Fruit fly (Drosophila melanogaster) whole organism, prepupa: ENCODE data around the gene Hmbs.

Experiments
- Blimp-1 ChIP-seq: fragments of 200-800 bp; sonication (Bioruptor generic); optimal IDR thresholded peaks from 3 replicates; lab custom pipeline; 2017; ENCODE audit warnings: missing biosample characterization, missing genetic modification characterization, mild to moderate bottlenecking, moderate library complexity, missing genetic modification reagents
- CG10669 ChIP-seq: fragments of 200-800 bp; sonication (Bioruptor generic); optimal IDR thresholded peaks from 3 replicates; lab custom pipeline; 2018; ENCODE audit warnings: missing biosample characterization, mild to moderate bottlenecking, missing genetic modification characterization, moderate library complexity
- CG11294 ChIP-seq: fragments of 200-800 bp; sonication (Bioruptor generic); IDR thresholded peaks from 2 replicates; pipeline ENCODE4 v1.3.6; 2022; ENCODE audit warnings: missing biosample characterization, missing genetic modification characterization
- CG11902 ChIP-seq: fragments of 200-800 bp; sonication (Bioruptor generic); optimal IDR thresholded peaks from 3 replicates; lab custom pipeline; 2016; ENCODE audit warnings: missing biosample characterization, missing genetic modification characterization
- CG15336 ChIP-seq: fragments of 200-800 bp; sonication (Bioruptor generic); IDR thresholded peaks from 2 replicates; pipeline ENCODE4 v1.3.6; 2022; ENCODE audit warnings: missing biosample characterization, missing genetic modification characterization
- CG1621 ChIP-seq: fragments of 200-800 bp; sonication (Bioruptor generic); optimal IDR thresholded peaks from 3 replicates; lab custom pipeline; 2018; ENCODE audit warnings: missing biosample characterization, mild to moderate bottlenecking, missing genetic modification characterization
- CG16779 ChIP-seq: fragments of 200-800 bp; sonication (Bioruptor generic); optimal IDR thresholded peaks from 3 replicates; lab custom pipeline; 2017; ENCODE audit warnings: missing biosample characterization, mild to moderate bottlenecking, missing genetic modification characterization
- CG31627 ChIP-seq: fragments of 200-800 bp; sonication (Bioruptor generic); optimal IDR thresholded peaks from 3 replicates; lab custom pipeline; 2016; ENCODE audit warnings: missing biosample characterization, missing genetic modification characterization
- CG32006 ChIP-seq: fragments of 200-800 bp; sonication (Bioruptor generic); optimal IDR thresholded peaks from 3 replicates; lab custom pipeline; 2017; ENCODE audit warnings: missing biosample characterization, mild to moderate bottlenecking, missing genetic modification characterization
- CG34406 ChIP-seq: fragments of 200-800 bp; sonication (Bioruptor generic); optimal IDR thresholded peaks from 3 replicates; lab custom pipeline; 2016; ENCODE audit warnings: missing biosample characterization, missing genetic modification characterization
- CG3919 ChIP-seq: fragments of 200-800 bp; sonication (Bioruptor generic); optimal IDR thresholded peaks from 3 replicates; lab custom pipeline; 2016; ENCODE audit warnings: missing biosample characterization, missing genetic modification characterization
- CG6163 ChIP-seq: fragments of 200-800 bp; sonication (Bioruptor generic); IDR thresholded peaks from 3 replicates; pipeline ENCODE4 v1.3.6; 2022; ENCODE audit warnings: missing biosample characterization, missing genetic modification characterization
- CG6276 ChIP-seq: fragments of 200-800 bp; sonication (Bioruptor generic); optimal IDR thresholded peaks from 2 replicates; lab custom pipeline; 2017; ENCODE audit warnings: missing biosample characterization, mild to moderate bottlenecking, missing genetic modification characterization
- CG6792 ChIP-seq: fragments of 200-800 bp; sonication (Bioruptor generic); optimal IDR thresholded peaks from 3 replicates; lab custom pipeline; 2016; ENCODE audit warnings: missing biosample characterization, missing genetic modification characterization
- CG6808 ChIP-seq: fragments of 200-800 bp; sonication (Bioruptor generic); optimal IDR thresholded peaks from 3 replicates; lab custom pipeline; 2017; ENCODE audit warnings: missing biosample characterization, missing genetic modification characterization, mild to moderate bottlenecking, moderate library complexity, missing genetic modification reagents
- CG6854 ChIP-seq: fragments of 200-800 bp; sonication (Bioruptor generic); optimal IDR thresholded peaks from 2 replicates; lab custom pipeline; 2017; ENCODE audit warnings: missing biosample characterization, mild to moderate bottlenecking, missing genetic modification characterization
- CG8319 ChIP-seq: fragments of 200-800 bp; sonication (Bioruptor generic); optimal IDR thresholded peaks from 3 replicates; lab custom pipeline; 2016; ENCODE audit warnings: missing biosample characterization, missing genetic modification characterization
- CG8632 ChIP-seq: fragments of 200-800 bp; sonication (Bioruptor generic); optimal IDR thresholded peaks from 3 replicates; lab custom pipeline; 2016; ENCODE audit warnings: missing biosample characterization, missing genetic modification characterization
- CG9139 ChIP-seq: fragments of 200-800 bp; sonication (Bioruptor generic); optimal IDR thresholded peaks from 3 replicates; lab custom pipeline; 2017; ENCODE audit warnings: missing biosample characterization, mild to moderate bottlenecking, missing genetic modification characterization
- Eip78C ChIP-seq: fragments of 200-800 bp; sonication (Bioruptor generic); peaks from one replicate; lab custom pipeline; 2016; ENCODE audit warnings: missing biosample characterization, missing genetic modification characterization
- Eip93F ChIP-seq: fragments of 200-800 bp; sonication (Bioruptor generic); optimal IDR thresholded peaks from 2 replicates; lab custom pipeline; 2016; ENCODE audit warnings: missing biosample characterization, mild to moderate bottlenecking, missing genetic modification characterization
- Ets96B ChIP-seq: fragments of 200-800 bp; optimal IDR thresholded peaks from 2 replicates; lab custom pipeline; 2019; ENCODE audit warnings: missing biosample characterization, mild to moderate bottlenecking, missing genetic modification characterization, moderate library complexity
- Gug ChIP-seq: fragments of 200-800 bp; sonication (Bioruptor generic); IDR thresholded peaks from 2 replicates; pipeline ENCODE4 v1.3.6; 2022; ENCODE audit warnings: missing biosample characterization, missing genetic modification characterization
- Hr38 ChIP-seq: sonication (Bioruptor generic); optimal IDR thresholded peaks from 2 replicates; lab custom pipeline; 2016; ENCODE audit warnings: missing biosample characterization, missing genetic modification characterization
- Hr4 ChIP-seq: fragments of 200-800 bp; sonication (Bioruptor generic); optimal IDR thresholded peaks from 3 replicates; lab custom pipeline; 2016; ENCODE audit warnings: missing biosample characterization, missing genetic modification characterization
- Met ChIP-seq: fragments of 200-800 bp; sonication (Bioruptor generic); optimal IDR thresholded peaks from 3 replicates; lab custom pipeline; 2016; ENCODE audit warnings: missing biosample characterization, missing genetic modification characterization
- Smox ChIP-seq: fragments of 200-800 bp; sonication (Bioruptor generic); optimal IDR thresholded peaks from 3 replicates; lab custom pipeline; 2016; ENCODE audit warnings: missing biosample characterization, missing genetic modification characterization
- Sox102F ChIP-seq: fragments of 200-800 bp; sonication (Bioruptor generic); optimal IDR thresholded peaks from 2 replicates; lab custom pipeline; 2016; ENCODE audit warnings: missing biosample characterization, mild to moderate bottlenecking, missing genetic modification characterization
- Sox14 ChIP-seq: fragments of 200-800 bp; sonication (Bioruptor generic); optimal IDR thresholded peaks from 3 replicates; lab custom pipeline; 2016; ENCODE audit warnings: missing biosample characterization, missing genetic modification characterization
- achi ChIP-seq: fragments of 200-800 bp; sonication (Bioruptor generic); optimal IDR thresholded peaks from 3 replicates; lab custom pipeline; 2016; ENCODE audit warnings: missing biosample characterization, missing genetic modification characterization
- cyc ChIP-seq: fragments of 200-800 bp; sonication (Bioruptor generic); optimal IDR thresholded peaks from 3 replicates; lab custom pipeline; 2016; ENCODE audit warnings: missing biosample characterization, missing genetic modification characterization
- dac ChIP-seq: fragments of 200-800 bp; sonication (Bioruptor generic); optimal IDR thresholded peaks from 2 replicates; lab custom pipeline; 2017; ENCODE audit warnings: missing biosample characterization, mild to moderate bottlenecking, missing genetic modification characterization
- dsx ChIP-seq: fragments of 200-800 bp; optimal IDR thresholded peaks from 3 replicates; lab custom pipeline; 2019; ENCODE audit warnings: missing biosample characterization, mild to moderate bottlenecking, missing genetic modification characterization, moderate library complexity; ENCODE audit not compliant: poor library complexity, severe bottlenecking
- eg ChIP-seq: fragments of 200-800 bp; sonication (Bioruptor generic); IDR thresholded peaks from 3 replicates; pipeline ENCODE4 v1.3.6; 2022; ENCODE audit warnings: missing biosample characterization, missing genetic modification characterization
- esn ChIP-seq: fragments of 200-800 bp; sonication (Bioruptor generic); optimal IDR thresholded peaks from 2 replicates; lab custom pipeline; 2016; ENCODE audit warnings: missing biosample characterization, mild to moderate bottlenecking, missing genetic modification characterization, moderate library complexity
- fd59A ChIP-seq: fragments of 200-800 bp; sonication (Bioruptor generic); optimal IDR thresholded peaks from 2 replicates; lab custom pipeline; 2017; ENCODE audit warnings: missing biosample characterization, mild to moderate bottlenecking, missing genetic modification characterization, missing genetic modification reagents
- fd85E ChIP-seq: fragments of 200-800 bp; sonication (Bioruptor generic); optimal IDR thresholded peaks from 3 replicates; lab custom pipeline; 2016; ENCODE audit warnings: missing biosample characterization, missing genetic modification characterization
- fkh ChIP-seq: fragments of 200-800 bp; sonication (Bioruptor generic); optimal IDR thresholded peaks from 3 replicates; lab custom pipeline; 2017; ENCODE audit warnings: missing biosample characterization, mild to moderate bottlenecking, missing genetic modification characterization, moderate library complexity
- net ChIP-seq: fragments of 200-800 bp; sonication (Bioruptor generic); optimal IDR thresholded peaks from 3 replicates; lab custom pipeline; 2016; ENCODE audit warnings: missing biosample characterization, missing genetic modification characterization
- salr ChIP-seq, 2 experiments: fragments of 200-800 bp; sonication (Bioruptor generic); optimal IDR thresholded peaks; 3 replicates each; lab custom pipeline; 2016 to 2018; ENCODE audit warnings: missing biosample characterization in 2 of 2, missing genetic modification characterization in 2 of 2, mild to moderate bottlenecking in 1 of 2
- spab ChIP-seq: fragments of 200-800 bp; sonication (Bioruptor generic); optimal IDR thresholded peaks from 2 replicates; lab custom pipeline; 2017; ENCODE audit warnings: missing biosample characterization, mild to moderate bottlenecking, missing genetic modification characterization, missing genetic modification reagents
- ss ChIP-seq, 2 experiments: fragments of 200-800 bp; sonication (Bioruptor generic); optimal IDR thresholded peaks; 2 replicates in 1 of 2; 3 replicates in 1 of 2; lab custom pipeline; 2017 to 2018; ENCODE audit warnings: mild to moderate bottlenecking in 2 of 2, missing biosample characterization in 2 of 2, missing genetic modification characterization in 2 of 2, moderate library complexity in 1 of 2
- svp ChIP-seq: fragments of 200-800 bp; sonication (Bioruptor generic); peaks from one replicate; lab custom pipeline; 2016; ENCODE audit warnings: missing biosample characterization, missing genetic modification characterization
- topi ChIP-seq: fragments of 200-800 bp; sonication (Bioruptor generic); optimal IDR thresholded peaks from 3 replicates; lab custom pipeline; 2016; ENCODE audit warnings: missing biosample characterization, missing genetic modification characterization

Gene Hmbs

DNA sequence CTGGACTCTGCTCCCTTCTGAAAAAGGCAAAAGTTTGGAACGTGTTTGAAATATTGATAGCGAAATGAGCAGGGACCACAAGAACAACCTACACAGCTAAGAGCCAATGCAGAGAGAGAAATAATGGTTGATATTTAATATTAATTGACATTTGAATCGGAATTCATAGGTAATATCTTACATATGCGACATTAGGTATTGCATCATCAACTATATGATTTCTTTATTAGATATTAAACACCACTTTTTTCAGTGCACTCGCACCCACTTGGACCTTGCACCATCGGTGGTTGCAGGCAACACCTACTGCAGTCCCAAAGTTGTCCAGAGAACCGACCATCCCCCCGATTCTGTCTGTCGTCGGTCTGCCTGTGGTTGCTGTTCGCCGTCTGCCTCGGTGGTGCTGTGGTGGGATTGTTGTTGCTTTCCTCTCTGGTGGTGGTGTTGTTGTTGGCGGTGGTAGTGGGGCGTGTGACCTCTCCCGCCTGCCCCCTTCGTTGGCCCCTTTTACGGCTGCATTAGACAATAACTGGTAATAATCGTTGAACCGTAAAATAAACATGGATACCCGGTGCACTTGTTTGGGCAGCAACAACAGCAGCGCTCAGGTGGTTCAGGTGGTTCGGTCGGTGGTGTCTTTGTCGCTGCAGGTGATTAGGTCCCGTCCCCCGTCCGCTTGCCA lies 44.3 kb downstream of the Hmbs start (continued):
- TF ChIP-seq Smox (GFP tag; lab: Kevin White, UChicago) (peak; percentile 43), fkh (GFP tag; lab: Kevin White, UChicago) (peak; percentile 29), svp (peak; percentile 91), Hr4 (GFP tag; lab: Kevin White, UChicago) (peak; percentile 81), salr (GFP tag; optimal IDR thresholded peaks at IDR 0.05; lab: Kevin White, UChicago) (peak; percentile 8 to 63), topi (peak; percentile 77), CG6276 (GFP tag; lab: Kevin White, UChicago) (peak; percentile 91), CG3919 (GFP tag; lab: Kevin White, UChicago) (peak; percentile 66), Sox102F (GFP tag; lab: Kevin White, UChicago) (peak; percentile 67), fd59A (GFP tag; lab: Kevin White, UChicago) (peak; percentile 50), Eip93F (GFP tag; lab: Kevin White, UChicago) (no peak), CG6808 (GFP tag; lab: Kevin White, UChicago) (peak; percentile 71), achi (peak; percentile 79), Gug (GFP tag; lab: Robert Waterston, UW) (peak; percentile 86), CG34406 (peak; percentile 68), CG11902 (GFP tag; lab: Kevin White, UChicago) (no peak), CG6792 (GFP tag; lab: Kevin White, UChicago) (peak; percentile 55), Ets96B (tag; lab: Kevin White, UChicago) (peak; percentile 65), CG6163 (GFP tag; lab: Robert Waterston, UW) (peak; percentile 92), CG16779 (tag; lab: Kevin White, UChicago) (peak; percentile 75), fd85E (GFP tag; lab: Kevin White, UChicago) (no peak), Eip78C (peak; percentile 88), CG1621 (peak; percentile 63), CG31627 (GFP tag; lab: Kevin White, UChicago) (peak; percentile 62), CG32006 (peak; percentile 85), CG15336 (GFP tag; lab: Robert Waterston, UW) (peak; percentile 92), CG8319 (no peak), eg (GFP tag; lab: Robert Waterston, UW) (peak; percentile 95), CG11294 (GFP tag; lab: Robert Waterston, UW) (peak; percentile 79), CG6854 (peak; percentile 36), Blimp-1 (GFP tag; lab: Kevin White, UChicago) (peak; percentile 3)

DNA sequence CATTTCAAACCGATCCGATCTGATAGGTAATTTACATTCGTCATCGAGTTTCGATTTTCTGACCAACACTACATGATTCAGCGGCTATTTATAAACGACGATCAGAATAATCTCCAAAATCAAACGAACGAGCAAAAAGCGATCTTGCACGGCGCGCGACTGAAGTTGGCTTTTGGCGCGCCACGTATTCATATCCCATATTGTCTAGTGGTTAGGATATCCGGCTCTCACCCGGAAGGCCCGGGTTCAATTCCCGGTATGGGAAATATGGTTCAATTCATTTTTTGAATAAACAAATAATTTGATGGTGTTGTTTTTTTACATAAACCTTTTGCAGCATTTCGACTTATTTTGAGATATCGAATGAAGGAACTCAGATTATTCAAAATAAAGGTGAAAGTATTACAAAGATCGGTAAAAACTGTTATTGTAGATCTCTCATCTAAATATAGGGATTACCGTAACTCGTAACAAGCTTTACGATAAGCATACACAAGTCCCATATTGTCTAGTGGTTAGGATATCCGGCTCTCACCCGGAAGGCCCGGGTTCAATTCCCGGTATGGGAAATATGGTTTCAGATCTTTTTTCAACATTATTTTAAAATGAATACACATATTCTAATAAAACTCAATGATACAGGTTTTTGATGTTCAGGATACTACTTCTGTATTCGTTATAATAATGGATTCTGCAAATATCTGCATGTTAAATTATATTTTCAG lies 45.2 kb downstream of the Hmbs start:
- peak; percentile 23 for TF ChIP-seq Eip78C
- no peak for TF ChIP-seq dac (GFP tag; lab: Kevin White, UChicago)
- peak; percentile 29 for TF ChIP-seq svp

DNA sequence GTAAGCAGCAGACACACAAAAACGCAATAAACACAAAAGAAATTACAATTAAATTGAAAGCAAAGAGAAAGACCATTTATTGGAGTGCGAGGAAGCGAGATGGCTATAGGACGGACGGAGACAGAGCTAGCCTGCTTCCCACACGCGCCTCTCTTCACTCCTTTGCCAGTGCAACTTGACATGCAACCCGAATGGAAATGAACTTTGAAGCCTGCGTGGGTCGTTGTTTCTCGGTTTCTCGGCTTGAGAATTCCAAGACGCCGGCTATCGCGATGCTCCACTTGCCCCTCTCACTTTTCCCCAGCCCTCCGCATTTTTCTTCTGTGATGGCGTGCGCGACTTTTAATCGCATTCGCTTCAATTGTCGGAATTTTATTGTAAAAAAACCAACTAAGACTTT lies 46.3 kb downstream of the Hmbs start:
- no peak for TF ChIP-seq Gug (GFP tag; lab: Robert Waterston, UW)
- no peak for TF ChIP-seq cyc (GFP tag; lab: Kevin White, UChicago)
- TF ChIP-seq net (GFP tag; lab: Kevin White, UChicago), result peak; percentile 11
- TF ChIP-seq CG16779 (tag; lab: Kevin White, UChicago), result peak; percentile 6
- TF ChIP-seq CG8632 (GFP tag; lab: Kevin White, UChicago), result no peak
- TF ChIP-seq dac (GFP tag; lab: Kevin White, UChicago), result no peak
- TF ChIP-seq eg (GFP tag; lab: Robert Waterston, UW), result no peak
- TF ChIP-seq CG8319, result no peak
- TF ChIP-seq Sox102F (GFP tag; lab: Kevin White, UChicago), result no peak
- TF ChIP-seq spab (GFP tag; lab: Kevin White, UChicago), result peak; percentile 20
- TF ChIP-seq dsx (GFP tag; lab: Kevin White, UChicago), result no peak
- TF ChIP-seq Hr38 (GFP tag; lab: Kevin White, UChicago), result no peak
- no peak for TF ChIP-seq esn
- no peak for TF ChIP-seq fd85E (GFP tag; lab: Kevin White, UChicago)
- peak; percentile 18 for TF ChIP-seq CG10669
- TF ChIP-seq CG32006, result peak; percentile 1
- TF ChIP-seq svp, result peak; percentile 56
- TF ChIP-seq CG15336 (GFP tag; lab: Robert Waterston, UW), result 0 out of 2 replicates have a peak, but pooled peaks have one; percentile 6
- no peak for TF ChIP-seq fkh (GFP tag; lab: Kevin White, UChicago)
- TF ChIP-seq CG34406, result no peak
- peak; percentile 20; the same call in 1 of the 3 replicates for TF ChIP-seq CG6163 (GFP tag; lab: Robert Waterston, UW)
- no peak for TF ChIP-seq Ets96B (tag; lab: Kevin White, UChicago)
- peak; percentile 64 to 81 for TF ChIP-seq ss (GFP tag; optimal IDR thresholded peaks at IDR 0.05; lab: Kevin White, UChicago)
- peak; percentile 23 for TF ChIP-seq CG9139 (GFP tag; lab: Kevin White, UChicago)
- TF ChIP-seq Eip78C, result no peak
- TF ChIP-seq Sox14, result peak; percentile 68
- TF ChIP-seq Met (GFP tag; lab: Kevin White, UChicago), result no peak
